Fruit fly (Drosophila melanogaster): ENCODE data around the gene CG6738.

CG6738 gene

dm6 chr3R:23148433-23148832 lies 49.1 kb downstream of the CG6738 start (continued):
- peak; percentile 56 for TF ChIP-seq CG10669 (GFP tag; optimal IDR thresholded peaks at IDR 0.05)
- TF ChIP-seq CG16779 (tag; optimal IDR thresholded peaks at IDR 0.05): no peak
- peak; percentile 75 for TF ChIP-seq dsx (GFP tag; optimal IDR thresholded peaks at IDR 0.05; ENCODE audit: poor library complexity, severe bottlenecking)
- peak; percentile 18 for TF ChIP-seq CG8632 (GFP tag; optimal IDR thresholded peaks at IDR 0.05)
- TF ChIP-seq Ets21C (GFP tag; optimal IDR thresholded peaks at IDR 0.05): peak; percentile 63
- TF ChIP-seq CG11762 (GFP tag; optimal IDR thresholded peaks at IDR 0.05; ENCODE audit: insufficient read depth): no peak
- peak; percentile 91 for TF ChIP-seq Eip78C (GFP tag)
- no peak for TF ChIP-seq Hr38 (GFP tag; optimal IDR thresholded peaks at IDR 0.05)
- TF ChIP-seq CG7368 (GFP tag; optimal IDR thresholded peaks at IDR 0.05): peak; percentile 42
- no peak for TF ChIP-seq CG15336 (GFP tag; IDR thresholded peaks at IDR 0.05)
- TF ChIP-seq CG6163 (GFP tag; IDR thresholded peaks at IDR 0.05): no peak; the same call in 1 of the 3 replicates
- peak; percentile 73 for TF ChIP-seq Sox102F (GFP tag; optimal IDR thresholded peaks at IDR 0.05)
- peak; percentile 48 for TF ChIP-seq CG34406 (GFP tag; optimal IDR thresholded peaks at IDR 0.05)
- no peak for TF ChIP-seq dac (GFP tag; optimal IDR thresholded peaks at IDR 0.05)
- no peak for TF ChIP-seq CG11294 (GFP tag; IDR thresholded peaks at IDR 0.05)
- TF ChIP-seq Hr39 (GFP tag; optimal IDR thresholded peaks at IDR 0.05): peak; percentile 74
- TF ChIP-seq CG6276 (GFP tag; optimal IDR thresholded peaks at IDR 0.05): peak; percentile 5
- TF ChIP-seq spab (GFP tag; optimal IDR thresholded peaks at IDR 0.05): no peak
- TF ChIP-seq CG10631 (GFP tag; optimal IDR thresholded peaks at IDR 0.05): no peak
- peak; percentile 53 for TF ChIP-seq CG3919 (GFP tag; optimal IDR thresholded peaks at IDR 0.05)
- peak; percentile 56 for TF ChIP-seq fd59A (GFP tag; optimal IDR thresholded peaks at IDR 0.05)

dm6 chr3R:23149021-23149571 lies 49.8 kb downstream of the CG6738 start:
- peak; percentile 39 for TF ChIP-seq fd85E (GFP tag; optimal IDR thresholded peaks at IDR 0.05)
- TF ChIP-seq OdsH (GFP tag; optimal IDR thresholded peaks at IDR 0.05): peak; percentile 75
- TF ChIP-seq net (GFP tag; optimal IDR thresholded peaks at IDR 0.05): peak; percentile 69
- TF ChIP-seq Eip78C (GFP tag): peak; percentile 94
- TF ChIP-seq Ets21C (GFP tag; optimal IDR thresholded peaks at IDR 0.05): peak; percentile 8
- TF ChIP-seq Smox (GFP tag; optimal IDR thresholded peaks at IDR 0.05): no peak
- TF ChIP-seq Gug (GFP tag; IDR thresholded peaks at IDR 0.05): peak; percentile 32; the same call in 1 of the 2 replicates
- peak; percentile 80 for TF ChIP-seq fd59A (GFP tag; optimal IDR thresholded peaks at IDR 0.05)
- TF ChIP-seq Blimp-1 (GFP tag; optimal IDR thresholded peaks at IDR 0.05): peak; percentile 71
- peak; percentile 27 for TF ChIP-seq CG7368 (GFP tag; optimal IDR thresholded peaks at IDR 0.05)
- TF ChIP-seq CG11294 (GFP tag; IDR thresholded peaks at IDR 0.05): peak; percentile 58
- no peak for TF ChIP-seq dac (GFP tag; optimal IDR thresholded peaks at IDR 0.05)
- TF ChIP-seq Lpt (GFP tag; optimal IDR thresholded peaks at IDR 0.05): no peak
- peak; percentile 84 for TF ChIP-seq CG8119 (GFP tag; IDR thresholded peaks at IDR 0.05)
- TF ChIP-seq CG10669 (GFP tag; optimal IDR thresholded peaks at IDR 0.05): peak; percentile 87
- peak; percentile 47 for TF ChIP-seq Sox14 (GFP tag; optimal IDR thresholded peaks at IDR 0.05)
- peak; percentile 86 for TF ChIP-seq achi (GFP tag; optimal IDR thresholded peaks at IDR 0.05)
- TF ChIP-seq CG8319 (GFP tag; optimal IDR thresholded peaks at IDR 0.05): peak; percentile 24
- peak; percentile 87 for TF ChIP-seq CG9139 (GFP tag; optimal IDR thresholded peaks at IDR 0.05)
- peak; percentile 53 for TF ChIP-seq CG11762 (GFP tag; optimal IDR thresholded peaks at IDR 0.05; ENCODE audit: insufficient read depth)
- peak; percentile 65 for TF ChIP-seq dsx (GFP tag; optimal IDR thresholded peaks at IDR 0.05; ENCODE audit: poor library complexity, severe bottlenecking)
- peak; percentile 90 for TF ChIP-seq CG8632 (GFP tag; optimal IDR thresholded peaks at IDR 0.05)
- peak; percentile 73 for TF ChIP-seq topi (GFP tag; optimal IDR thresholded peaks at IDR 0.05)
- TF ChIP-seq vri (GFP tag; optimal IDR thresholded peaks at IDR 0.05): peak; percentile 73
- TF ChIP-seq CG6808 (GFP tag; optimal IDR thresholded peaks at IDR 0.05): peak; percentile 92
- TF ChIP-seq Met (GFP tag; optimal IDR thresholded peaks at IDR 0.05): peak; percentile 78
- TF ChIP-seq acj6 (GFP tag; optimal IDR thresholded peaks at IDR 0.05): peak; percentile 83
- peak; percentile 52 for TF ChIP-seq CG32006 (GFP tag; optimal IDR thresholded peaks at IDR 0.05)
- no peak for TF ChIP-seq Hr38 (GFP tag; optimal IDR thresholded peaks at IDR 0.05)
- peak; percentile 77 for TF ChIP-seq CG6854 (GFP tag; optimal IDR thresholded peaks at IDR 0.05)
- TF ChIP-seq spab (GFP tag; optimal IDR thresholded peaks at IDR 0.05): peak; percentile 90
- TF ChIP-seq CG4318 (GFP tag; optimal IDR thresholded peaks at IDR 0.05): no peak
- peak; percentile 63 for TF ChIP-seq CG1621 (tag; optimal IDR thresholded peaks at IDR 0.05)
- TF ChIP-seq CG6276 (GFP tag; optimal IDR thresholded peaks at IDR 0.05): peak; percentile 17
- peak; percentile 78 for TF ChIP-seq CG16779 (tag; optimal IDR thresholded peaks at IDR 0.05)
- TF ChIP-seq Ets96B (tag; optimal IDR thresholded peaks at IDR 0.05): peak; percentile 89
- 0 out of 3 replicates have a peak, but pooled peaks have one; percentile 34 for TF ChIP-seq eg (GFP tag; IDR thresholded peaks at IDR 0.05)
- TF ChIP-seq CG6163 (GFP tag; IDR thresholded peaks at IDR 0.05): peak; percentile 79
- TF ChIP-seq cyc (GFP tag; optimal IDR thresholded peaks at IDR 0.05): peak; percentile 56
- TF ChIP-seq CG31627 (GFP tag; optimal IDR thresholded peaks at IDR 0.05): peak; percentile 36
- TF ChIP-seq pdm3 (GFP tag; optimal IDR thresholded peaks at IDR 0.05): no peak
